Fruit fly (Drosophila melanogaster): ENCODE results near the gene Arglu1.

dm6 chr2L:9890576-9890975 is 47.4 kb downstream of the Arglu1 start, which contains the start of the genes CG34183 and CG4537:
- TF ChIP-seq EcR (GFP tag; optimal IDR thresholded peaks at IDR 0.05) (no peak), Dll (optimal IDR thresholded peaks at IDR 0.05) (no peak), psq (optimal IDR thresholded peaks at IDR 0.05) (no peak)
